Fruit fly (Drosophila melanogaster): ENCODE results near the gene Atg1.

Atg1 gene

dm6 chr3L:12803159-12804034 lies 1.5 kb downstream of the Atg1 start (continued):
- TF ChIP-seq fd96Cb (tag; optimal IDR thresholded peaks at IDR 0.05) = peak; percentile 8
- peak; percentile 33 for TF ChIP-seq Nf-YC (tag; optimal IDR thresholded peaks at IDR 0.05)
- peak; percentile 28 for TF ChIP-seq CG13296 (GFP tag; optimal IDR thresholded peaks at IDR 0.05)
- no peak for TF ChIP-seq amos (GFP tag; IDR thresholded peaks at IDR 0.05; ENCODE audit: partially characterized antibody)
- no peak for TF ChIP-seq ssp (GFP tag; IDR thresholded peaks at IDR 0.05)
- peak; percentile 6 for TF ChIP-seq her (GFP tag; optimal IDR thresholded peaks at IDR 0.05)
- peak; percentile 24 for TF ChIP-seq Sox100B (GFP tag; optimal IDR thresholded peaks at IDR 0.05)
- peak; percentile 56 for TF ChIP-seq Dip3 (GFP tag; optimal IDR thresholded peaks at IDR 0.05)
- TF ChIP-seq odd (GFP tag; optimal IDR thresholded peaks at IDR 0.05) = peak; percentile 23
- TF ChIP-seq D19B (GFP tag; optimal IDR thresholded peaks at IDR 0.05) = peak; percentile 32
- peak; percentile 69 for TF ChIP-seq CoRest (tag; optimal IDR thresholded peaks at IDR 0.05)
- peak; percentile 46; the same call in 1 of the 3 replicates for TF ChIP-seq dysf (GFP tag; IDR thresholded peaks at IDR 0.05)
- TF ChIP-seq CG34422 (GFP tag; IDR thresholded peaks at IDR 0.05) = peak; percentile 46; the same call in 1 of the 3 replicates
- TF ChIP-seq gce (GFP tag; IDR thresholded peaks at IDR 0.05) = no peak
- peak; percentile 31; the same call in 1 of the 2 replicates for TF ChIP-seq CG31224 (GFP tag; IDR thresholded peaks at IDR 0.05)
- no peak for TF ChIP-seq zfh1 (GFP tag; IDR thresholded peaks at IDR 0.05)

- TF ChIP-seq CG10959 (GFP tag; IDR thresholded peaks at IDR 0.05) (no peak), nom (GFP tag; optimal IDR thresholded peaks at IDR 0.05) (peak; percentile 24), CG5245 (GFP tag; optimal IDR thresholded peaks at IDR 0.05) (no peak), CG11247 (GFP tag; IDR thresholded peaks at IDR 0.05) (no peak), CG18764 (GFP tag; optimal IDR thresholded peaks at IDR 0.05) (no peak), CG14860 (GFP tag; IDR thresholded peaks at IDR 0.05; ENCODE audit: partially characterized antibody) (no peak), B-H2 (GFP tag; optimal IDR thresholded peaks at IDR 0.05) (peak; percentile 27), Gug (GFP tag; IDR thresholded peaks at IDR 0.05) (no peak), D (optimal IDR thresholded peaks at IDR 0.05) (no peak), D (GFP tag; optimal IDR thresholded peaks at IDR 0.05) (no peak), CG1529 (GFP tag; optimal IDR thresholded peaks at IDR 0.05) (peak; percentile 6), bab2 (GFP tag; optimal IDR thresholded peaks at IDR 0.05) (no peak), HHEX (GFP tag; optimal IDR thresholded peaks at IDR 0.05) (no peak), Fer2 (tag; optimal IDR thresholded peaks at IDR 0.05) (no peak), Taf1 (GFP tag; IDR thresholded peaks at IDR 0.05) (no peak), fd3F (GFP tag; optimal IDR thresholded peaks at IDR 0.05) (no peak), fd102C (GFP tag; optimal IDR thresholded peaks at IDR 0.05) (no peak), twi (tag; optimal IDR thresholded peaks at IDR 0.05) (no peak), CG4854 (GFP tag; optimal IDR thresholded peaks at IDR 0.05) (no peak), inv (GFP tag; IDR thresholded peaks at IDR 0.05; ENCODE audit: partially characterized antibody) (no peak), knrl (GFP tag; IDR thresholded peaks at IDR 0.05; ENCODE audit: partially characterized antibody) (no peak), Hmx (GFP tag; optimal IDR thresholded peaks at IDR 0.05) (no peak), CG34422 (GFP tag; IDR thresholded peaks at IDR 0.05) (no peak), CG9215 (GFP tag; IDR thresholded peaks at IDR 0.05) (no peak), p53 (GFP tag; optimal IDR thresholded peaks at IDR 0.05) (no peak), Bdp1 (GFP tag; optimal IDR thresholded peaks at IDR 0.05) (no peak), psq (GFP tag; optimal IDR thresholded peaks at IDR 0.05) (no peak), kah (GFP tag; optimal IDR thresholded peaks at IDR 0.05) (no peak), Neu2 (GFP tag; optimal IDR thresholded peaks at IDR 0.05; ENCODE audit: borderline replicate concordance) (no peak), cad (GFP tag; optimal IDR thresholded peaks at IDR 0.05) (no peak), az2 (GFP tag; optimal IDR thresholded peaks at IDR 0.05) (no peak), eyg (GFP tag; optimal IDR thresholded peaks at IDR 0.05) (no peak), wor (GFP tag; IDR thresholded peaks at IDR 0.05) (no peak), vfl (GFP tag; optimal IDR thresholded peaks at IDR 0.05) (no peak), onecut (GFP tag; IDR thresholded peaks at IDR 0.05) (no peak)
Observed at dm6 chr3L:12802443-12802865, 2.5 kb downstream of the Atg1 start.

Data from whole organism, embryonic.